Fruit fly (Drosophila melanogaster) whole organism, embryonic: ENCODE results near the gene CG15922.
A peak's percentile ranks its signal among the peaks of the same experiment; 100 is the strongest.

ENCODE experiments used
- Atf3 ChIP-seq: fragments of 200-800 bp; sonication (Bioruptor generic); optimal IDR thresholded peaks from 3 replicates; lab custom pipeline; 2016; ENCODE audit warnings: missing biosample characterization, missing genetic modification characterization
- Blimp-1 ChIP-seq: fragments of 200-800 bp; sonication (Bioruptor generic); optimal IDR thresholded peaks from 3 replicates; lab custom pipeline; 2018; ENCODE audit warnings: missing biosample characterization, missing genetic modification characterization, mild to moderate bottlenecking, moderate library complexity, missing genetic modification reagents
- C15 ChIP-seq: fragments of 200-800 bp; sonication (Bioruptor generic); IDR thresholded peaks from 3 replicates; pipeline ENCODE4 v1.3.6; 2022; ENCODE audit warnings: missing biosample characterization, missing genetic modification characterization
- CG11398 ChIP-seq: fragments of 200-800 bp; sonication (Bioruptor generic); optimal IDR thresholded peaks from 2 replicates; lab custom pipeline; 2016; ENCODE audit warnings: missing biosample characterization, missing genetic modification characterization
- CG11504 ChIP-seq: fragments of 200-800 bp; sonication (Bioruptor generic); optimal IDR thresholded peaks from 3 replicates; lab custom pipeline; 2019; ENCODE audit warnings: missing biosample characterization, mild to moderate bottlenecking, missing genetic modification characterization, moderate library complexity
- CG12744 ChIP-seq: fragments of 200-800 bp; sonication (Bioruptor generic); optimal IDR thresholded peaks from 2 replicates; lab custom pipeline; 2016; ENCODE audit warnings: missing biosample characterization, missing genetic modification characterization
- CG1529 ChIP-seq: fragments of 200-800 bp; sonication (Bioruptor generic); optimal IDR thresholded peaks from 3 replicates; lab custom pipeline; 2018; ENCODE audit warnings: missing biosample characterization, missing genetic modification characterization
- CG15479 ChIP-seq: fragments of 200-800 bp; sonication (Bioruptor generic); optimal IDR thresholded peaks from 3 replicates; lab custom pipeline; 2019; ENCODE audit warnings: missing biosample characterization, mild to moderate bottlenecking, missing genetic modification characterization, moderate library complexity
- CG15514 ChIP-seq: fragments of 200-800 bp; sonication (Bioruptor generic); optimal IDR thresholded peaks from 3 replicates; lab custom pipeline; 2017; ENCODE audit warnings: missing biosample characterization, missing genetic modification characterization, mild to moderate bottlenecking, moderate library complexity, missing genetic modification reagents
- CG15696 ChIP-seq: fragments of 200-800 bp; sonication (Bioruptor generic); optimal IDR thresholded peaks from 2 replicates; lab custom pipeline; 2019; ENCODE audit warnings: missing biosample characterization, mild to moderate bottlenecking, missing genetic modification characterization, moderate library complexity
- CG16815 ChIP-seq: fragments of 200-800 bp; sonication (Bioruptor generic); optimal IDR thresholded peaks from 3 replicates; lab custom pipeline; 2017; ENCODE audit warnings: missing biosample characterization, mild to moderate bottlenecking, missing genetic modification characterization
- CG17612 ChIP-seq: fragments of 200-800 bp; sonication (Bioruptor generic); IDR thresholded peaks from 2 replicates; pipeline ENCODE4 v1.3.6; 2022; ENCODE audit warnings: missing biosample characterization, missing genetic modification characterization
- CG31224 ChIP-seq: fragments of 200-800 bp; sonication (Bioruptor generic); IDR thresholded peaks from 2 replicates; pipeline ENCODE4 v1.3.6; 2022; ENCODE audit warnings: missing biosample characterization, missing genetic modification characterization
- CG31388 ChIP-seq: fragments of 200-800 bp; sonication (Bioruptor generic); optimal IDR thresholded peaks from 2 replicates; lab custom pipeline; 2016; ENCODE audit warnings: missing biosample characterization, missing genetic modification characterization
- CG34376 ChIP-seq: fragments of 200-800 bp; sonication (Bioruptor generic); optimal IDR thresholded peaks from 2 replicates; lab custom pipeline; 2018; ENCODE audit warnings: missing biosample characterization, mild to moderate bottlenecking, missing genetic modification characterization
- CG6683 ChIP-seq: fragments of 200-800 bp; sonication (Bioruptor generic); optimal IDR thresholded peaks from 2 replicates; lab custom pipeline; 2017; ENCODE audit warnings: missing biosample characterization, mild to moderate bottlenecking, missing genetic modification characterization, missing genetic modification reagents
- CG7372 ChIP-seq: fragments of 200-800 bp; sonication (Bioruptor generic); IDR thresholded peaks from 2 replicates; pipeline ENCODE4 v1.3.6; 2022; ENCODE audit warnings: missing biosample characterization, missing genetic modification characterization
- CG7928 ChIP-seq: fragments of 200-800 bp; sonication (Bioruptor generic); optimal IDR thresholded peaks from 2 replicates; lab custom pipeline; 2017; ENCODE audit warnings: missing biosample characterization, mild to moderate bottlenecking, missing genetic modification characterization
- CG7963 ChIP-seq: fragments of 200-800 bp; sonication (Bioruptor generic); IDR thresholded peaks from 3 replicates; pipeline ENCODE4 v1.3.6; 2022; ENCODE audit warnings: missing biosample characterization, missing genetic modification characterization; ENCODE audit not compliant: partially characterized antibody
- CG7987 ChIP-seq: fragments of 200-800 bp; sonication (Bioruptor generic); optimal IDR thresholded peaks from 2 replicates; lab custom pipeline; 2018; ENCODE audit warnings: missing biosample characterization, mild to moderate bottlenecking, missing genetic modification characterization, moderate library complexity
- CoRest ChIP-seq: fragments of 200-800 bp; sonication (Bioruptor generic); optimal IDR thresholded peaks from 3 replicates; lab custom pipeline; 2018; ENCODE audit warnings: missing biosample characterization, mild to moderate bottlenecking, missing genetic modification characterization, moderate library complexity
- Dek ChIP-seq: fragments of 200-800 bp; sonication (Bioruptor generic); optimal IDR thresholded peaks from 3 replicates; lab custom pipeline; 2019; ENCODE audit warnings: missing biosample characterization, mild to moderate bottlenecking, missing genetic modification characterization, moderate library complexity
- Drgx ChIP-seq: fragments of 200-800 bp; sonication (Bioruptor generic); IDR thresholded peaks from 2 replicates; pipeline ENCODE4 v1.3.6; 2022; ENCODE audit warnings: missing biosample characterization, missing genetic modification characterization
- ERR ChIP-seq: fragments of 200-800 bp; sonication (Bioruptor generic); optimal IDR thresholded peaks from 2 replicates; lab custom pipeline; 2016; ENCODE audit warnings: missing biosample characterization, missing genetic modification characterization
- Fer2 ChIP-seq: fragments of 200-800 bp; sonication (Bioruptor generic); optimal IDR thresholded peaks from 2 replicates; lab custom pipeline; 2018; ENCODE audit warnings: missing biosample characterization, mild to moderate bottlenecking, missing genetic modification characterization, moderate library complexity
- HHEX ChIP-seq: fragments of 200-800 bp; sonication (Bioruptor generic); optimal IDR thresholded peaks from 3 replicates; lab custom pipeline; 2017; ENCODE audit warnings: missing biosample characterization, mild to moderate bottlenecking, missing genetic modification characterization, missing genetic modification reagents
- Mrtf ChIP-seq: fragments of 200-800 bp; sonication (Bioruptor generic); IDR thresholded peaks from 3 replicates; pipeline ENCODE4 v1.3.6; 2022; ENCODE audit warnings: missing biosample characterization, missing genetic modification characterization
- Myb ChIP-seq: fragments of 200-800 bp; sonication (Bioruptor generic); optimal IDR thresholded peaks from 2 replicates; lab custom pipeline; 2016; ENCODE audit warnings: missing biosample characterization, missing genetic modification characterization
- Nf-YA ChIP-seq: fragments of 200-800 bp; sonication (Bioruptor generic); IDR thresholded peaks from 2 replicates; pipeline ENCODE4 v1.3.6; 2022; ENCODE audit warnings: missing biosample characterization, missing genetic modification characterization
- Six4 ChIP-seq: fragments of 200-800 bp; sonication (Bioruptor generic); optimal IDR thresholded peaks from 2 replicates; lab custom pipeline; 2016; ENCODE audit warnings: missing biosample characterization, missing genetic modification characterization
- Spps ChIP-seq: fragments of 200-800 bp; sonication (Bioruptor generic); optimal IDR thresholded peaks from 2 replicates; lab custom pipeline; 2018; ENCODE audit warnings: missing biosample characterization, mild to moderate bottlenecking, missing genetic modification characterization
- ase ChIP-seq: fragments of 200-800 bp; sonication (Bioruptor generic); IDR thresholded peaks from 3 replicates; pipeline ENCODE4 v1.3.6; 2022; ENCODE audit warnings: missing biosample characterization, missing genetic modification characterization
- chm ChIP-seq: fragments of 200-800 bp; sonication (Bioruptor generic); IDR thresholded peaks from 2 replicates; pipeline ENCODE4 v1.3.6; 2022; ENCODE audit warnings: missing biosample characterization, missing genetic modification characterization
- dm ChIP-seq: fragments of 200-800 bp; sonication (Bioruptor generic); optimal IDR thresholded peaks from 3 replicates; lab custom pipeline; 2016; ENCODE audit warnings: missing biosample characterization, missing genetic modification characterization
- hb ChIP-seq: fragments of 200-800 bp; sonication (Bioruptor generic); IDR thresholded peaks from 3 replicates; pipeline ENCODE4 v1.3.6; 2022; ENCODE audit warnings: missing biosample characterization, missing genetic modification characterization; ENCODE audit not compliant: partially characterized antibody
- hbn ChIP-seq: fragments of 200-800 bp; sonication (Bioruptor generic); IDR thresholded peaks from 2 replicates; pipeline ENCODE4 v1.3.6; 2022; ENCODE audit warnings: missing biosample characterization, missing genetic modification characterization; ENCODE audit not compliant: partially characterized antibody
- ind ChIP-seq: fragments of 200-800 bp; sonication (Bioruptor generic); optimal IDR thresholded peaks from 3 replicates; lab custom pipeline; 2016; ENCODE audit warnings: missing biosample characterization, missing genetic modification characterization
- ken ChIP-seq: fragments of 200-800 bp; sonication (Bioruptor generic); IDR thresholded peaks from 3 replicates; pipeline ENCODE4 v1.3.6; 2022; ENCODE audit warnings: missing biosample characterization, missing genetic modification characterization
- klu ChIP-seq: fragments of 200-800 bp; sonication (Bioruptor generic); IDR thresholded peaks from 2 replicates; pipeline ENCODE4 v1.3.6; 2022; ENCODE audit warnings: missing biosample characterization, missing genetic modification characterization
- maf-S ChIP-seq: fragments of 200-800 bp; sonication (Bioruptor generic); optimal IDR thresholded peaks from 2 replicates; lab custom pipeline; 2016; ENCODE audit warnings: missing biosample characterization, missing genetic modification characterization
- phol ChIP-seq: fragments of 200-800 bp; sonication (Bioruptor generic); optimal IDR thresholded peaks from 3 replicates; lab custom pipeline; 2018; ENCODE audit warnings: missing biosample characterization, mild to moderate bottlenecking, missing genetic modification characterization, moderate library complexity
- prd ChIP-seq, 3 experiments: fragments of >200 bp in 2 of 3; fragments of 200-800 bp in 1 of 3; sonication (Bioruptor generic) in 1 of 3; optimal IDR thresholded peaks in 2 of 3; IDR thresholded peaks in 1 of 3; 2 replicates in 2 of 3; 3 replicates in 1 of 3; pipeline versions ENCODE4 v1.3.6 to Lab custom; 2017 to 2022; ENCODE audit warnings: missing biosample characterization in 1 of 3, missing genetic modification characterization in 1 of 3
- sd ChIP-seq: fragments of 200-800 bp; sonication (Bioruptor generic); optimal IDR thresholded peaks from 3 replicates; lab custom pipeline; 2018; ENCODE audit warnings: missing biosample characterization, mild to moderate bottlenecking, missing genetic modification characterization, moderate library complexity
- sr ChIP-seq: fragments of 200-800 bp; sonication (Bioruptor generic); IDR thresholded peaks from 3 replicates; pipeline ENCODE4 v1.3.6; 2022; ENCODE audit warnings: missing biosample characterization, missing genetic modification characterization
- tx ChIP-seq: fragments of 200-800 bp; sonication (Bioruptor generic); optimal IDR thresholded peaks from 2 replicates; lab custom pipeline; 2016; ENCODE audit warnings: missing biosample characterization, missing genetic modification characterization
- unc-4 ChIP-seq: fragments of 200-800 bp; sonication (Bioruptor generic); IDR thresholded peaks from 2 replicates; pipeline ENCODE4 v1.3.6; 2022; ENCODE audit warnings: missing biosample characterization, missing genetic modification characterization; ENCODE audit not compliant: partially characterized antibody
- vfl ChIP-seq: fragments of 200-800 bp; sonication (Bioruptor generic); optimal IDR thresholded peaks from 2 replicates; lab custom pipeline; 2016; ENCODE audit warnings: missing biosample characterization, missing genetic modification characterization
- z ChIP-seq: fragments of 200-800 bp; sonication (Bioruptor generic); IDR thresholded peaks from 3 replicates; pipeline ENCODE4 v1.3.6; 2022; ENCODE audit warnings: missing biosample characterization, missing genetic modification characterization

CG15922 gene

DNA sequence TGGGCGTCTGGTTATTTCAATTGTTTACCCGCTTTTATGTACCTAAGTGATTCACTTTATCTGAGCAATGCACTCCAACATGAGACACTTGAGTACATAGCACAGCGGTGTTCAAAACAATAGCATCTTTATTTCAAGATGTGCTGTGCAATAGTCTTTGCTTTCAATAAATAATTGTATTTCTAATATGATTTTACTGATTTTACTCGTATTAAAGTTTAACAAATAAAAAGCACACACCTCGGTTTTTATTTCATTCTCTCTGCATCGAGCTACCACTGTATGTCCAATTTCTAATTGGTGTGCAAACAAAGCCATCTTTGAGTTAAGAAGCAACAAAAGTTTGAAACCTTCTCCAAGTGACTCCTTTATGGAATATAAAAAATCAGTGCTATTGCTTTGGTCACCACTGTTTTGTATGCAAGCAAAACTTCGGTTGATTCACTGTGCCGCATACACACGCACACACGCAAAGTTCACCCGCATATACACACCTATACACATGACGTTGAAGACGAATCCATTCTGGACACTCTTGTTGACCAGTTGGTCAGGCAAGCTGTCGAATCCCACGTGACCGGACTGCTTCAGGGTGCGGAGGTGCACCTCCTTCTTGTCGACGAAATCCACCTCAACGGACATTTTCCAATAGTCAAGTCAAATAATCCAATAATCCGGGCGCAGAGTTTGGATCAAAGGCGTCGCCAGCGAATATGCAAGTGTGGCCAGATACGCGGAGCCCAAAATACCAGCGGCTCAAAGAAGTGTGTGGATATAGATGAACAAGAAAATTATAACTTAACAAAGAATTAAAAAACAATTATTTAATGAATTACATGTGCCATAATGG lies 27.8 kb upstream of the CG15922 start, which contains the start of gene Septin2 (continued):
- TF ChIP-seq prd (optimal IDR thresholded peaks at IDR 0.05; lab: Kevin White, UChicago) (no peak), prd (GFP tag; IDR thresholded peaks at IDR 0.05; lab: Robert Waterston, UW) (peak; percentile 72), CG34376 (GFP tag; lab: Kevin White, UChicago) (no peak), dm (GFP tag; lab: Kevin White, UChicago) (no peak), sd (tag; lab: Kevin White, UChicago) (no peak), ase (GFP tag; lab: Robert Waterston, UW) (peak; percentile 62; the same call in 2 of the 3 replicates), vfl (GFP tag; lab: Kevin White, UChicago) (no peak), Six4 (GFP tag; lab: Kevin White, UChicago) (peak; percentile 81), phol (tag; lab: Kevin White, UChicago) (peak; percentile 86), tx (GFP tag; lab: Kevin White, UChicago) (peak; percentile 47), sr (GFP tag; lab: Robert Waterston, UW) (0 out of 3 replicates have a peak, but pooled peaks have one; percentile 18), CG1529 (GFP tag; lab: Kevin White, UChicago) (peak; percentile 84), CG17612 (GFP tag; lab: Robert Waterston, UW) (no peak), z (no peak), CG7987 (GFP tag; lab: Kevin White, UChicago) (no peak), CG11398 (peak; percentile 24), Drgx (GFP tag; lab: Robert Waterston, UW) (peak; percentile 80), CG11504 (peak; percentile 91), Nf-YA (GFP tag; lab: Robert Waterston, UW) (peak; percentile 59; the same call in 1 of the 2 replicates), CG15479 (GFP tag; lab: Kevin White, UChicago) (no peak), CG15514 (GFP tag; lab: Kevin White, UChicago) (peak; percentile 49), CG31224 (GFP tag; lab: Robert Waterston, UW) (no peak), CG7372 (GFP tag; lab: Robert Waterston, UW) (no peak; the same call in none of the 2 replicates), klu (GFP tag; lab: Robert Waterston, UW) (no peak), unc-4 (GFP tag; lab: Robert Waterston, UW) (0 out of 2 replicates have a peak, but pooled peaks have one; percentile 32), CG12744 (no peak), CG16815 (peak; percentile 55), chm (no peak), Mrtf (GFP tag; lab: Robert Waterston, UW) (no peak; the same call in 2 of the 3 replicates), CG15696 (tag; lab: Kevin White, UChicago) (peak; percentile 70), Dek (tag; lab: Kevin White, UChicago) (no peak), CoRest (tag; lab: Kevin White, UChicago) (peak; percentile 82), HHEX (GFP tag; lab: Kevin White, UChicago) (peak; percentile 84), ken (GFP tag; lab: Robert Waterston, UW) (0 out of 3 replicates have a peak, but pooled peaks have one; percentile 49), CG7928 (GFP tag; lab: Kevin White, UChicago) (no peak), ERR (no peak), maf-S (peak; percentile 23), Atf3 (GFP tag; lab: Kevin White, UChicago) (peak; percentile 53), ind (GFP tag; lab: Kevin White, UChicago) (peak; percentile 69), CG31388 (peak; percentile 63), CG6683 (GFP tag; lab: Kevin White, UChicago) (peak; percentile 38), CG7963 (GFP tag; lab: Robert Waterston, UW) (peak; percentile 21; the same call in 1 of the 3 replicates), Fer2 (tag; lab: Kevin White, UChicago) (no peak), Myb (GFP tag; lab: Kevin White, UChicago) (peak; percentile 17), Spps (peak; percentile 75), hb (GFP tag; lab: Robert Waterston, UW) (no peak), hbn (no peak), Blimp-1 (peak; percentile 79), C15 (GFP tag; lab: Robert Waterston, UW) (no peak)
